Fruit fly (Drosophila melanogaster) whole organism, embryonic: ENCODE measurements around the gene CG13055.
A peak's percentile ranks its signal among the peaks of the same experiment; 100 is the strongest.

Source experiments
- Adf1 ChIP-seq: fragments of 200-800 bp; sonication (Bioruptor generic); IDR thresholded peaks from 2 replicates; pipeline ENCODE4 v1.3.6; 2022; ENCODE audit warnings: missing biosample characterization, missing genetic modification characterization
- Bgb ChIP-seq: fragments of 200-800 bp; sonication (Bioruptor generic); IDR thresholded peaks from 2 replicates; pipeline ENCODE4 v1.3.6; 2022; ENCODE audit warnings: missing biosample characterization, missing genetic modification characterization; ENCODE audit not compliant: partially characterized antibody
- Bteb2 ChIP-seq: fragments of 200-800 bp; sonication (Bioruptor generic); optimal IDR thresholded peaks from 2 replicates; lab custom pipeline; 2016; ENCODE audit warnings: missing biosample characterization, missing genetic modification characterization
- CG10431 ChIP-seq: fragments of 200-800 bp; sonication (Bioruptor generic); optimal IDR thresholded peaks from 3 replicates; lab custom pipeline; 2018; ENCODE audit warnings: missing biosample characterization, mild to moderate bottlenecking, missing genetic modification characterization
- CG12299 ChIP-seq: fragments of 200-800 bp; sonication (Bioruptor generic); optimal IDR thresholded peaks from 2 replicates; lab custom pipeline; 2018; ENCODE audit warnings: missing biosample characterization, mild to moderate bottlenecking, missing genetic modification characterization
- CG1233 ChIP-seq: fragments of 200-800 bp; sonication (Bioruptor generic); optimal IDR thresholded peaks from 4 replicates; lab custom pipeline; 2018; ENCODE audit warnings: missing biosample characterization, mild to moderate bottlenecking, missing genetic modification characterization
- CG13775 ChIP-seq: fragments of 200-800 bp; sonication (Bioruptor generic); optimal IDR thresholded peaks from 3 replicates; lab custom pipeline; 2017; ENCODE audit warnings: missing biosample characterization, mild to moderate bottlenecking, missing genetic modification characterization
- CG14441 ChIP-seq: fragments of 200-800 bp; sonication (Bioruptor generic); IDR thresholded peaks from 2 replicates; pipeline ENCODE4 v1.3.6; 2022; ENCODE audit warnings: missing biosample characterization, missing genetic modification characterization
- CG14860 ChIP-seq: fragments of 200-800 bp; sonication (Bioruptor generic); IDR thresholded peaks from 3 replicates; pipeline ENCODE4 v1.3.6; 2022; ENCODE audit warnings: missing biosample characterization, missing genetic modification characterization; ENCODE audit not compliant: partially characterized antibody
- CG15269 ChIP-seq: fragments of 200-800 bp; sonication (Bioruptor generic); optimal IDR thresholded peaks from 2 replicates; lab custom pipeline; 2018; ENCODE audit warnings: missing biosample characterization, mild to moderate bottlenecking, missing genetic modification characterization, moderate library complexity
- CG15601 ChIP-seq: fragments of 200-800 bp; sonication (Bioruptor generic); optimal IDR thresholded peaks from 3 replicates; lab custom pipeline; 2019; ENCODE audit warnings: missing biosample characterization, mild to moderate bottlenecking, missing genetic modification characterization, moderate library complexity
- CG1603 ChIP-seq: fragments of 200-800 bp; sonication (Bioruptor generic); optimal IDR thresholded peaks from 2 replicates; lab custom pipeline; 2019; ENCODE audit warnings: missing biosample characterization, mild to moderate bottlenecking, missing genetic modification characterization, moderate library complexity
- CG18262 ChIP-seq: fragments of 200-800 bp; optimal IDR thresholded peaks from 3 replicates; lab custom pipeline; 2019; ENCODE audit warnings: missing biosample characterization, mild to moderate bottlenecking, missing genetic modification characterization, moderate library complexity
- CG2116 ChIP-seq: fragments of 200-800 bp; sonication (Bioruptor generic); optimal IDR thresholded peaks from 3 replicates; lab custom pipeline; 2018; ENCODE audit warnings: missing biosample characterization, mild to moderate bottlenecking, missing genetic modification characterization
- CG42726 ChIP-seq: fragments of 200-800 bp; sonication (Bioruptor generic); IDR thresholded peaks from 2 replicates; pipeline ENCODE4 v1.3.6; 2022; ENCODE audit warnings: missing biosample characterization, missing genetic modification characterization; ENCODE audit not compliant: partially characterized antibody
- CG4424 ChIP-seq: fragments of 200-800 bp; sonication (Bioruptor generic); optimal IDR thresholded peaks from 3 replicates; lab custom pipeline; 2016; ENCODE audit warnings: missing biosample characterization, missing genetic modification characterization
- CG7745 ChIP-seq: fragments of 200-800 bp; sonication (Bioruptor generic); optimal IDR thresholded peaks from 2 replicates; lab custom pipeline; 2018; ENCODE audit warnings: missing biosample characterization, mild to moderate bottlenecking, missing genetic modification characterization, moderate library complexity
- D ChIP-seq, 2 experiments: fragments of 200-800 bp in 1 of 2; fragments of >200 bp in 1 of 2; sonication (Bioruptor generic) in 1 of 2; optimal IDR thresholded peaks; 2 replicates in 1 of 2; 3 replicates in 1 of 2; lab custom pipeline; 2017; ENCODE audit warnings: mild to moderate bottlenecking in 1 of 2, missing biosample characterization in 1 of 2, missing genetic modification characterization in 1 of 2, missing genetic modification reagents in 1 of 2
- Dbx ChIP-seq: fragments of 200-800 bp; sonication (Bioruptor generic); IDR thresholded peaks from 3 replicates; pipeline ENCODE4 v1.3.6; 2022; ENCODE audit warnings: missing biosample characterization, missing genetic modification characterization
- E2f2 ChIP-seq: fragments of 200-800 bp; sonication (Bioruptor generic); IDR thresholded peaks from 2 replicates; pipeline ENCODE4 v1.3.6; 2022; ENCODE audit warnings: missing biosample characterization, missing genetic modification characterization
- ERR ChIP-seq: fragments of 200-800 bp; sonication (Bioruptor generic); optimal IDR thresholded peaks from 2 replicates; lab custom pipeline; 2016; ENCODE audit warnings: missing biosample characterization, missing genetic modification characterization
- Gug ChIP-seq: fragments of 200-800 bp; sonication (Bioruptor generic); IDR thresholded peaks from 4 replicates; pipeline ENCODE4 v1.3.6; 2022; ENCODE audit warnings: missing biosample characterization, missing genetic modification characterization
- Hmx ChIP-seq: fragments of 200-800 bp; sonication (Bioruptor generic); optimal IDR thresholded peaks from 2 replicates; lab custom pipeline; 2016; ENCODE audit warnings: missing biosample characterization, missing genetic modification characterization
- Hr51 ChIP-seq, 2 experiments: fragments of 200-800 bp; sonication (Bioruptor generic); optimal IDR thresholded peaks; 2 replicates in 1 of 2; 3 replicates in 1 of 2; lab custom pipeline; 2016 to 2018; ENCODE audit warnings: missing biosample characterization in 2 of 2, missing genetic modification characterization in 2 of 2, mild to moderate bottlenecking in 1 of 2, moderate library complexity in 1 of 2
- Lhr ChIP-seq: fragments of 200-800 bp; sonication (Bioruptor generic); optimal IDR thresholded peaks from 3 replicates; lab custom pipeline; 2017; ENCODE audit warnings: mild to moderate bottlenecking, missing biosample characterization, missing genetic modification reagents, missing genetic modification characterization
- Mes4 ChIP-seq: fragments of 200-800 bp; sonication (Bioruptor generic); optimal IDR thresholded peaks from 2 replicates; lab custom pipeline; 2016; ENCODE audit warnings: missing biosample characterization, missing genetic modification characterization
- NC2α ChIP-seq: fragments of 200-800 bp; sonication (Bioruptor generic); optimal IDR thresholded peaks from 2 replicates; lab custom pipeline; 2016; ENCODE audit warnings: missing biosample characterization, missing genetic modification characterization
- NK7.1 ChIP-seq: fragments of 200-800 bp; sonication (Bioruptor generic); optimal IDR thresholded peaks from 3 replicates; lab custom pipeline; 2016; ENCODE audit warnings: missing biosample characterization, missing genetic modification characterization
- Six4 ChIP-seq: fragments of 200-800 bp; sonication (Bioruptor generic); optimal IDR thresholded peaks from 2 replicates; lab custom pipeline; 2016; ENCODE audit warnings: missing biosample characterization, missing genetic modification characterization
- Ssrp ChIP-seq: fragments of 200-800 bp; sonication (Bioruptor generic); optimal IDR thresholded peaks from 2 replicates; lab custom pipeline; 2018; ENCODE audit warnings: missing biosample characterization, mild to moderate bottlenecking, missing genetic modification characterization, moderate library complexity
- Taf1 ChIP-seq: fragments of 200-800 bp; sonication (Bioruptor generic); IDR thresholded peaks from 2 replicates; pipeline ENCODE4 v1.3.6; 2022; ENCODE audit warnings: missing biosample characterization, missing genetic modification characterization
- Xbp1 ChIP-seq: fragments of 200-800 bp; sonication (Bioruptor generic); optimal IDR thresholded peaks from 3 replicates; lab custom pipeline; 2016; ENCODE audit warnings: missing biosample characterization, mild to moderate bottlenecking, missing genetic modification characterization
- ap ChIP-seq: fragments of 200-800 bp; sonication (Bioruptor generic); IDR thresholded peaks from 2 replicates; pipeline ENCODE4 v1.3.6; 2022; ENCODE audit warnings: missing biosample characterization, missing genetic modification characterization
- ase ChIP-seq: fragments of 200-800 bp; sonication (Bioruptor generic); IDR thresholded peaks from 3 replicates; pipeline ENCODE4 v1.3.6; 2022; ENCODE audit warnings: missing biosample characterization, missing genetic modification characterization
- bab2 ChIP-seq: fragments of 200-800 bp; sonication (Bioruptor generic); optimal IDR thresholded peaks from 2 replicates; lab custom pipeline; 2016; ENCODE audit warnings: missing biosample characterization, missing genetic modification characterization
- croc ChIP-seq: fragments of 200-800 bp; sonication (Bioruptor generic); conservative IDR thresholded peaks from 3 replicates; pipeline ENCODE4 v1.3.6; 2022; ENCODE audit warnings: missing biosample characterization, missing genetic modification characterization
- crp ChIP-seq, 2 experiments: fragments of 200-800 bp; sonication (Bioruptor generic); optimal IDR thresholded peaks; 2 replicates in 1 of 2; 3 replicates in 1 of 2; lab custom pipeline; 2017; ENCODE audit warnings: missing biosample characterization in 2 of 2, missing genetic modification characterization in 2 of 2, mild to moderate bottlenecking in 1 of 2, moderate library complexity in 1 of 2
- dan ChIP-seq: fragments of 200-800 bp; sonication (Bioruptor generic); IDR thresholded peaks from 2 replicates; pipeline ENCODE4 v1.3.6; 2022; ENCODE audit warnings: missing biosample characterization, missing genetic modification characterization
- ftz-f1 ChIP-seq: fragments of 200-800 bp; sonication (Bioruptor generic); optimal IDR thresholded peaks from 2 replicates; lab custom pipeline; 2016; ENCODE audit warnings: missing biosample characterization, missing genetic modification characterization
- gce ChIP-seq: fragments of 200-800 bp; sonication (Bioruptor generic); IDR thresholded peaks from 3 replicates; pipeline ENCODE4 v1.3.6; 2022; ENCODE audit warnings: missing biosample characterization, missing genetic modification characterization
- gem ChIP-seq: fragments of 200-800 bp; sonication (Bioruptor generic); optimal IDR thresholded peaks from 2 replicates; lab custom pipeline; 2019; ENCODE audit warnings: missing biosample characterization, mild to moderate bottlenecking, missing genetic modification characterization, moderate library complexity
- gsb-n ChIP-seq: fragments of 200-800 bp; sonication (Bioruptor generic); optimal IDR thresholded peaks from 3 replicates; lab custom pipeline; 2018; ENCODE audit warnings: missing biosample characterization, mild to moderate bottlenecking, missing genetic modification characterization
- lmd ChIP-seq: fragments of 200-800 bp; sonication (Bioruptor generic); IDR thresholded peaks from 2 replicates; pipeline ENCODE4 v1.3.6; 2022; ENCODE audit warnings: missing biosample characterization, missing genetic modification characterization
- lola ChIP-seq, 3 experiments: fragments of >200 bp in 2 of 3; fragments of 200-800 bp in 1 of 3; sonication (Bioruptor generic) in 1 of 3; optimal IDR thresholded peaks; 2 replicates each; lab custom pipeline; 2017 to 2019; ENCODE audit warnings: missing biosample characterization in 3 of 3, missing genetic modification characterization in 3 of 3, mild to moderate bottlenecking in 1 of 3, moderate library complexity in 1 of 3
- luna ChIP-seq: fragments of 200-800 bp; sonication (Bioruptor generic); optimal IDR thresholded peaks from 2 replicates; lab custom pipeline; 2016; ENCODE audit warnings: missing biosample characterization, missing genetic modification characterization
- pum ChIP-seq: fragments of 200-800 bp; sonication (Bioruptor generic); optimal IDR thresholded peaks from 2 replicates; lab custom pipeline; 2016; ENCODE audit warnings: missing biosample characterization, missing genetic modification characterization
- sd ChIP-seq: fragments of 200-800 bp; sonication (Bioruptor generic); optimal IDR thresholded peaks from 3 replicates; lab custom pipeline; 2018; ENCODE audit warnings: missing biosample characterization, mild to moderate bottlenecking, missing genetic modification characterization, moderate library complexity
- seq ChIP-seq: fragments of 200-800 bp; sonication (Bioruptor generic); IDR thresholded peaks from 2 replicates; pipeline ENCODE4 v1.3.6; 2022; ENCODE audit warnings: missing biosample characterization, missing genetic modification characterization
- sqz ChIP-seq: fragments of 200-800 bp; sonication (Bioruptor generic); optimal IDR thresholded peaks from 3 replicates; lab custom pipeline; 2018; ENCODE audit warnings: missing biosample characterization, mild to moderate bottlenecking, missing genetic modification characterization
- vnd ChIP-seq: fragments of 200-800 bp; sonication (Bioruptor generic); IDR thresholded peaks from 3 replicates; pipeline ENCODE4 v1.3.6; 2022; ENCODE audit warnings: missing biosample characterization, missing genetic modification characterization; ENCODE audit not compliant: partially characterized antibody
- wor ChIP-seq: fragments of 200-800 bp; sonication (Bioruptor generic); IDR thresholded peaks from 2 replicates; pipeline ENCODE4 v1.3.6; 2022; ENCODE audit warnings: missing biosample characterization, missing genetic modification characterization

The CG13055 gene

DNA sequence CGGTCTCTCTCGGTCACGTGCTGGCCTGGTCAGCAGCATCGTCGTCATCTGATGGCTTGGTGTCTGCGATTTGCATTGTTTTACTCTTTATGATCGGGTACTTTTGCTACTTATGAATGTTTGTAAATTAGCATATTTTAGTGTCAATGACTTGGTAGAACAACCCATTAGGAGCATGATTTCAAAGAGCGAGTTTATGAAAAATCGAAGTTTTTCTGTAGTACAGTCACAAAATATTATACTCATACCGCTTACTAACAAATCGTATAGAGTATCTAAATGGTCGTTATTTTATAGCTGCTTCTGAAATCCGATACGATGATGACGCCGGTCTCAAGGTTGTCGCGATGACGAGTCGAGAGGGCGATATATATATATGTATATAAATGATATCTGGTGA lies 34.1 kb upstream of the CG13055 start (continued):
- TF ChIP-seq ERR (GFP tag; lab: Kevin White, UChicago) (no peak), CG1233 (GFP tag; lab: Kevin White, UChicago) (no peak), CG18262 (tag; lab: Kevin White, UChicago) (no peak), Mes4 (GFP tag; lab: Kevin White, UChicago) (no peak), Dbx (no peak), Taf1 (GFP tag; lab: Robert Waterston, UW) (no peak), NK7.1 (no peak), gem (tag; lab: Kevin White, UChicago) (peak; percentile 56), CG15269 (peak; percentile 64), CG7745 (tag; lab: Kevin White, UChicago) (no peak), CG14441 (GFP tag; lab: Robert Waterston, UW) (peak; percentile 57), ap (GFP tag; lab: Robert Waterston, UW) (no peak), lola (GFP tag; optimal IDR thresholded peaks at IDR 0.05; lab: Kevin White, UChicago) (no peak), vnd (GFP tag; lab: Robert Waterston, UW) (no peak), D (optimal IDR thresholded peaks at IDR 0.05; lab: Kevin White, UChicago) (no peak), D (GFP tag; optimal IDR thresholded peaks at IDR 0.05; lab: Kevin White, UChicago) (no peak), E2f2 (0 out of 2 replicates have a peak, but pooled peaks have one; percentile 27), Bgb (GFP tag; lab: Robert Waterston, UW) (no peak), CG15601 (no peak), CG1603 (tag; lab: Kevin White, UChicago) (no peak), Gug (GFP tag; lab: Robert Waterston, UW) (no peak), lmd (GFP tag; lab: Robert Waterston, UW) (no peak; the same call in 1 of the 2 replicates), CG12299 (tag; lab: Kevin White, UChicago) (no peak), gsb-n (tag; lab: Kevin White, UChicago) (no peak), seq (no peak), CG14860 (GFP tag; lab: Robert Waterston, UW) (no peak), Six4 (GFP tag; lab: Kevin White, UChicago) (no peak), CG4424 (no peak), Hr51 (GFP tag; optimal IDR thresholded peaks at IDR 0.05; lab: Kevin White, UChicago) (peak in 1 of 2 experiments; percentile 67), ase (GFP tag; lab: Robert Waterston, UW) (no peak), ftz-f1 (GFP tag; lab: Kevin White, UChicago) (no peak), luna (GFP tag; lab: Kevin White, UChicago) (no peak), dan (GFP tag; lab: Robert Waterston, UW) (no peak), Xbp1 (peak; percentile 10), sd (peak; percentile 22), Adf1 (GFP tag; lab: Robert Waterston, UW) (no peak), Bteb2 (GFP tag; lab: Kevin White, UChicago) (no peak), Lhr (GFP tag; lab: Kevin White, UChicago) (no peak), pum (no peak), sqz (no peak), CG2116 (GFP tag; lab: Kevin White, UChicago) (no peak), CG10431 (GFP tag; lab: Kevin White, UChicago) (no peak), Ssrp (no peak), NC2α (GFP tag; lab: Kevin White, UChicago) (no peak), bab2 (no peak), Hmx (GFP tag; lab: Kevin White, UChicago) (no peak), CG42726 (GFP tag; lab: Robert Waterston, UW) (no peak), CG13775 (GFP tag; lab: Kevin White, UChicago) (no peak), wor (no peak), croc (GFP tag; lab: Robert Waterston, UW) (no peak), gce (GFP tag; lab: Robert Waterston, UW) (no peak), crp (GFP tag; optimal IDR thresholded peaks at IDR 0.05; lab: Kevin White, UChicago) (no peak)
